Worm (Caenorhabditis elegans): ENCODE data around the gene rpl-39.

Gene rpl-39

DNA sequence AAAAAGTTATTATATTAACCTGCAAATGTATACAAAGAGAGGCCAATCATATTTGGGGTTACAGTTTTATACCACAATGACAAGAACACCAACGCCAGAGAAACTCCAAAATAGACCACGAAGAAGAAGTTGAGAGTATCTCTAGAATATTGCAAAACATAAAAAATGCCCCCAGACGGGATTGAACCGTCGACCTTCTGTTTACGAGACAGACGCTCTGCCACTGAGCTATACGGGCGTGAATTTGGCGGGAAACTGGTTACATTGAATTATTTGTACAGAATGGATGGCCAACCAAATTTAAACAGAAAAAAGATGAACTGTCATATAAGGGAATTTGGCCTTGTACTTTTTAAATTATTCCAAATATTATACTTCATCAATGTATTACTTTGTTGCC, 45.4 kb downstream of the rpl-39 start (continued):
- TF ChIP-seq atf-7 (tag; optimal IDR thresholded peaks at IDR 0.05), result no peak
- TF ChIP-seq ekl-4 (GFP tag; IDR thresholded peaks at IDR 0.05), result no peak
- no peak for TF ChIP-seq ceh-79 (tag; optimal IDR thresholded peaks at IDR 0.05)
- no peak for TF ChIP-seq C17E4.6 (GFP tag; IDR thresholded peaks at IDR 0.05)
- TF ChIP-seq zim-3 (tag; optimal IDR thresholded peaks at IDR 0.05), result no peak
- no peak for TF ChIP-seq efl-1 (GFP tag; optimal IDR thresholded peaks at IDR 0.05)
- TF ChIP-seq F57C9.4 (tag; optimal IDR thresholded peaks at IDR 0.05), result no peak
- peak; percentile 12 for TF ChIP-seq lsl-1 (GFP tag; optimal IDR thresholded peaks at IDR 0.05)
- no peak for TF ChIP-seq attf-6 (GFP tag; IDR thresholded peaks at IDR 0.05)
- peak; percentile 8; the same call in 1 of the 2 replicates for TF ChIP-seq F33H1.4 (GFP tag; IDR thresholded peaks at IDR 0.05)
- no peak for TF ChIP-seq attf-3 (GFP tag; conservative IDR thresholded peaks at IDR 0.05)
- peak; percentile 49 for TF ChIP-seq K12H6.12 (tag; optimal IDR thresholded peaks at IDR 0.05)
- no peak for TF ChIP-seq madf-3 (GFP tag; IDR thresholded peaks at IDR 0.05)
- TF ChIP-seq athp-1 (tag; optimal IDR thresholded peaks at IDR 0.05), result no peak
- TF ChIP-seq K11D2.4 (GFP tag; IDR thresholded peaks at IDR 0.05), result no peak
- peak; percentile 22 for TF ChIP-seq ceh-27 (GFP tag; optimal IDR thresholded peaks at IDR 0.05)
- TF ChIP-seq hlh-26 (GFP tag; conservative IDR thresholded peaks at IDR 0.05), result no peak
- TF ChIP-seq F49E8.2 (tag; optimal IDR thresholded peaks at IDR 0.05; ENCODE audit: insufficient read depth), result no peak
- no peak for TF ChIP-seq hlh-12 (tag; optimal IDR thresholded peaks at IDR 0.05)
- TF ChIP-seq madf-6 (GFP tag; IDR thresholded peaks at IDR 0.05), result peak; percentile 44; the same call in 1 of the 2 replicates
- no peak for TF ChIP-seq Y67H2A.10 (GFP tag; conservative IDR thresholded peaks at IDR 0.05)
- no peak for TF ChIP-seq Y79H2A.3 (GFP tag; conservative IDR thresholded peaks at IDR 0.05)
- no peak for TF ChIP-seq B0035.1 (tag; optimal IDR thresholded peaks at IDR 0.05)
- no peak for TF ChIP-seq ztf-18 (tag; optimal IDR thresholded peaks at IDR 0.05)
- TF ChIP-seq egrh-3 (GFP tag; IDR thresholded peaks at IDR 0.05), result no peak
- TF ChIP-seq die-1 (tag; optimal IDR thresholded peaks at IDR 0.05), result no peak
- no peak for TF ChIP-seq T07F8.4 (tag; optimal IDR thresholded peaks at IDR 0.05)
- no peak for TF ChIP-seq mel-28 (tag; optimal IDR thresholded peaks at IDR 0.05; ENCODE audit: borderline replicate concordance)
- TF ChIP-seq sptf-2 (GFP tag; optimal IDR thresholded peaks at IDR 0.05), result no peak
- TF ChIP-seq bed-2 (GFP tag; IDR thresholded peaks at IDR 0.05), result no peak
- TF ChIP-seq lin-54 (GFP tag; optimal IDR thresholded peaks at IDR 0.05), result peak; percentile 29
- TF ChIP-seq ets-4 (GFP tag; optimal IDR thresholded peaks at IDR 0.05), result no peak
- no peak for TF ChIP-seq ceh-100 (GFP tag; IDR thresholded peaks at IDR 0.05)
- TF ChIP-seq gei-17 (GFP tag; optimal IDR thresholded peaks at IDR 0.05), result no peak
- TF ChIP-seq let-607 (tag; optimal IDR thresholded peaks at IDR 0.05), result no peak
- TF ChIP-seq pha-4 (tag; optimal IDR thresholded peaks at IDR 0.05), result no peak
- TF ChIP-seq dox-1 (GFP tag; IDR thresholded peaks at IDR 0.05), result peak; percentile 45; the same call in 1 of the 2 replicates
- no peak for TF ChIP-seq unc-130 (GFP tag; optimal IDR thresholded peaks at IDR 0.05)
- no peak for TF ChIP-seq unc-62 (GFP tag; optimal IDR thresholded peaks at IDR 0.05)
- TF ChIP-seq chd-7 (tag; optimal IDR thresholded peaks at IDR 0.05), result peak; percentile 32
- TF ChIP-seq repo-1 (tag; optimal IDR thresholded peaks at IDR 0.05), result no peak
- TF ChIP-seq snpc-4 (GFP tag; optimal IDR thresholded peaks at IDR 0.05), result peak; percentile 27
- peak in 1 of 4 experiments; percentile 52 for TF ChIP-seq snpc-4 (tag; optimal IDR thresholded peaks at IDR 0.05)
- TF ChIP-seq tbp1 (GFP tag; optimal IDR thresholded peaks at IDR 0.05), result peak; percentile 86
- no peak for TF ChIP-seq hrde-1 (tag; optimal IDR thresholded peaks at IDR 0.05; ENCODE audit: borderline replicate concordance)
- TF ChIP-seq C06A6.2 (GFP tag; conservative IDR thresholded peaks at IDR 0.05), result no peak
- no peak for TF ChIP-seq zfh-2 (GFP tag; conservative IDR thresholded peaks at IDR 0.05)
- TF ChIP-seq snpc-3.4 (tag; optimal IDR thresholded peaks at IDR 0.05), result peak; percentile 30
- peak; percentile 52; the same call in 1 of the 2 replicates for TF ChIP-seq lin-26 (GFP tag; IDR thresholded peaks at IDR 0.05)
